Worm (Caenorhabditis elegans) whole organism, young adult: ENCODE data around the gene tor-1.

ENCODE experiments used
- Y53G8AR.9 ChIP-seq: fragments of 200-800 bp; sonication (Bioruptor generic); conservative IDR thresholded peaks from 2 replicates; pipeline ENCODE4 v1.3.6; 2022; ENCODE audit warnings: missing genetic modification reagents, missing genetic modification characterization, missing compliant biosample characterization
- Y67H2A.10 ChIP-seq: fragments of 200-800 bp; sonication (Bioruptor generic); conservative IDR thresholded peaks from 2 replicates; pipeline ENCODE4 v1.3.6; 2022; ENCODE audit warnings: missing genetic modification reagents, missing genetic modification characterization, missing compliant biosample characterization
- ama-1 ChIP-seq, 3 experiments: fragments of 150-350 bp in 1 of 3; sonication (generic microtip) in 2 of 3; optimal IDR thresholded peaks; 2 replicates each; lab custom pipeline; 2014 to 2018; ENCODE audit warnings: missing biosample characterization in 2 of 3, missing genetic modification characterization in 2 of 3, missing genetic modification reagents in 2 of 3
- attf-5 ChIP-seq: fragments of 200-800 bp; sonication (Bioruptor generic); optimal IDR thresholded peaks from 2 replicates; lab custom pipeline; 2018; ENCODE audit warnings: mild to moderate bottlenecking, missing genetic modification characterization, missing compliant biosample characterization
- nhr-179 ChIP-seq: sonication (generic microtip); optimal IDR thresholded peaks from 2 replicates; lab custom pipeline; 2016; ENCODE audit warnings: mild to moderate bottlenecking, missing genetic modification characterization, missing compliant biosample characterization
- ztf-18 ChIP-seq: sonication (generic microtip); optimal IDR thresholded peaks from 2 replicates; lab custom pipeline; 2016; ENCODE audit warnings: missing genotype, mild to moderate bottlenecking, missing genetic modification characterization, missing compliant biosample characterization

DNA sequence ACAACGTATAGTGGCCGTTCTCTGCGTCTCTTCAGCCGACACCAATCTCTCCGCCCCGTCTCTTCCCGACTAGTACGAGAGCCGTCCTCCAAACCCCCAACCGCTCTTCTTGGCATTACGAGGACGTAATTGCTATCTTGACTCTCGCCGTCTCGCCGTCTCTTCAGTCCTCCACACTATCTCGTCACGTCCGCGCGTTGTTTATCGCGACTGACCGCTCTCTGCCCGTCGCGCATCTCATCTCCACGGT is 47.8 kb upstream of the tor-1 start:
- TF ChIP-seq nhr-179 (tag; lab: Kevin White, UChicago) (no peak), ztf-18 (peak; percentile 41), Y53G8AR.9 (no peak), ama-1 (optimal IDR thresholded peaks at IDR 0.05; lab: Kevin White, UChicago) (no peak), ama-1 (GFP tag; optimal IDR thresholded peaks at IDR 0.05; lab: Kevin White, UChicago) (no peak), Y67H2A.10 (GFP tag; lab: Robert Waterston, UW) (no peak), attf-5 (peak; percentile 43)
